Worm (Caenorhabditis elegans) whole organism, L4 larva: ENCODE results near the gene F15D4.5.

Experiments
- F37D6.2 ChIP-seq: sonication (generic microtip); optimal IDR thresholded peaks from 2 replicates; lab custom pipeline; 2016; ENCODE audit warnings: mild to moderate bottlenecking, missing genetic modification characterization, missing compliant biosample characterization
- F44E2.7 ChIP-seq: fragments of 200-800 bp; sonication (Bioruptor generic); IDR thresholded peaks from 2 replicates; pipeline ENCODE4 v2.1.2; 2022; ENCODE audit warnings: missing genetic modification characterization, missing compliant biosample characterization
- F49E8.2 ChIP-seq: sonication (generic microtip); optimal IDR thresholded peaks from 2 replicates; lab custom pipeline; 2016; ENCODE audit warnings: missing compliant biosample characterization, mild to moderate bottlenecking, missing genetic modification characterization, borderline replicate concordance
- T20F7.1 ChIP-seq: fragments of 200-800 bp; sonication (Bioruptor generic); optimal IDR thresholded peaks from 2 replicates; lab custom pipeline; 2018; ENCODE audit warnings: mild to moderate bottlenecking, missing genetic modification characterization, missing compliant biosample characterization
- arid-1 ChIP-seq: fragments of 200-800 bp; sonication (Bioruptor generic); conservative IDR thresholded peaks from 2 replicates; pipeline ENCODE4 v1.3.6; 2022; ENCODE audit warnings: missing genetic modification reagents, missing genetic modification characterization, missing compliant biosample characterization
- ceh-82 ChIP-seq: sonication (generic microtip); optimal IDR thresholded peaks from 2 replicates; lab custom pipeline; 2017; ENCODE audit warnings: missing biosample characterization, missing genetic modification characterization
- ces-1 ChIP-seq: fragments of 150-350 bp; sonication (generic microtip); optimal IDR thresholded peaks from 4 replicates; lab custom pipeline; 2014; ENCODE audit warnings: missing biosample characterization, missing genetic modification reagents, missing genetic modification characterization
- daf-16 ChIP-seq, 3 experiments: sonication (generic microtip); optimal IDR thresholded peaks; 2 replicates each; lab custom pipeline; 2016 to 2017; ENCODE audit warnings: missing genetic modification characterization in 3 of 3, missing genetic modification reagents in 3 of 3, mild to moderate bottlenecking in 2 of 3, missing compliant biosample characterization in 2 of 3, missing biosample characterization in 1 of 3, moderate library complexity in 1 of 3
- dmd-8 ChIP-seq: fragments of 200-800 bp; sonication (Bioruptor generic); IDR thresholded peaks from 2 replicates; pipeline ENCODE4 v1.3.6; 2022; ENCODE audit warnings: missing genetic modification characterization, missing compliant biosample characterization
- duxl-1 ChIP-seq: sonication (generic microtip); optimal IDR thresholded peaks from 2 replicates; lab custom pipeline; 2016; ENCODE audit warnings: mild to moderate bottlenecking, missing genetic modification characterization, moderate library complexity, missing compliant biosample characterization; ENCODE audit not compliant: poor library complexity
- dve-1 ChIP-seq: sonication (generic microtip); optimal IDR thresholded peaks from 2 replicates; lab custom pipeline; 2017; ENCODE audit warnings: antibody characterized with exemption, mild to moderate bottlenecking, missing genetic modification characterization, missing compliant biosample characterization; ENCODE audit not compliant: insufficient read depth
- egl-27 ChIP-seq: sonication (generic microtip); optimal IDR thresholded peaks from 3 replicates; lab custom pipeline; 2017; ENCODE audit warnings: missing biosample characterization, missing genetic modification reagents, missing genetic modification characterization
- fkh-10 ChIP-seq: fragments of 150-350 bp; optimal IDR thresholded peaks from 2 replicates; lab custom pipeline; 2014; ENCODE audit warnings: missing biosample characterization, missing genetic modification reagents, missing genetic modification characterization
- hlh-30 ChIP-seq: sonication (generic microtip); optimal IDR thresholded peaks from 2 replicates; lab custom pipeline; 2017; ENCODE audit warnings: antibody characterized with exemption, mild to moderate bottlenecking, missing genetic modification characterization, missing compliant biosample characterization; ENCODE audit not compliant: insufficient read depth
- lin-13 ChIP-seq: fragments of 150-350 bp; optimal IDR thresholded peaks from 2 replicates; lab custom pipeline; 2014; ENCODE audit warnings: missing biosample characterization, missing genetic modification reagents, missing genetic modification characterization
- lsy-2 ChIP-seq, 2 experiments: fragments of 150-350 bp in 1 of 2; sonication (generic microtip) in 1 of 2; optimal IDR thresholded peaks; 2 replicates each; lab custom pipeline; 2014 to 2017; ENCODE audit warnings: missing biosample characterization in 2 of 2, missing genetic modification characterization in 2 of 2
- mxl-2 ChIP-seq: fragments of 200-800 bp; sonication (Bioruptor generic); conservative IDR thresholded peaks from 2 replicates; pipeline ENCODE4 v1.3.6; 2022; ENCODE audit warnings: missing genetic modification reagents, missing genetic modification characterization, missing compliant biosample characterization
- nhr-10 ChIP-seq: fragments of 150-350 bp; optimal IDR thresholded peaks from 2 replicates; lab custom pipeline; 2014; ENCODE audit warnings: missing biosample characterization, missing genetic modification characterization
- nhr-102 ChIP-seq: sonication (generic microtip); optimal IDR thresholded peaks from 2 replicates; lab custom pipeline; 2016; ENCODE audit warnings: mild to moderate bottlenecking, missing genetic modification characterization, moderate library complexity, missing compliant biosample characterization
- nhr-11 ChIP-seq: fragments of 150-350 bp; optimal IDR thresholded peaks from 2 replicates; lab custom pipeline; 2014; ENCODE audit warnings: missing biosample characterization, missing genetic modification characterization
- nhr-25 ChIP-seq: sonication (generic microtip); optimal IDR thresholded peaks from 2 replicates; lab custom pipeline; 2017; ENCODE audit warnings: missing genetic modification characterization, mild to moderate bottlenecking, missing compliant biosample characterization, antibody characterized with exemption, moderate library complexity, borderline replicate concordance; ENCODE audit not compliant: insufficient read depth
- nhr-48 ChIP-seq: sonication (generic microtip); optimal IDR thresholded peaks from 2 replicates; lab custom pipeline; 2016; ENCODE audit warnings: mild to moderate bottlenecking, missing genetic modification characterization, missing compliant biosample characterization
- nhr-76 ChIP-seq: fragments of 150-350 bp; optimal IDR thresholded peaks from 2 replicates; lab custom pipeline; 2014; ENCODE audit warnings: missing biosample characterization, missing genetic modification characterization
- pha-4 ChIP-seq, 2 experiments: fragments of 150-350 bp in 1 of 2; fragments of 200-800 bp in 1 of 2; sonication (Bioruptor generic) in 1 of 2; IDR thresholded peaks in 1 of 2; optimal IDR thresholded peaks in 1 of 2; 2 replicates each; pipeline versions ENCODE4 v1.3.6 to Lab custom; 2014 to 2022; ENCODE audit warnings: missing genetic modification characterization in 2 of 2, missing genetic modification reagents in 2 of 2, missing biosample characterization in 1 of 2, missing compliant biosample characterization in 1 of 2
- rbr-2 ChIP-seq: sonication (generic microtip); optimal IDR thresholded peaks from 2 replicates; lab custom pipeline; 2016; ENCODE audit warnings: missing genotype, missing genetic modification characterization, missing compliant biosample characterization
- set-16 ChIP-seq: fragments of 200-800 bp; sonication (Bioruptor generic); IDR thresholded peaks from 2 replicates; pipeline ENCODE4 v1.3.6; 2022; ENCODE audit warnings: missing genetic modification reagents, missing genetic modification characterization, missing compliant biosample characterization
- snpc-4 ChIP-seq: fragments of 150-350 bp; optimal IDR thresholded peaks from 2 replicates; lab custom pipeline; 2014; ENCODE audit warnings: missing biosample characterization, missing genetic modification characterization
- spr-3 ChIP-seq: fragments of 200-800 bp; sonication (Bioruptor generic); optimal IDR thresholded peaks from 2 replicates; lab custom pipeline; 2018; ENCODE audit warnings: mild to moderate bottlenecking, missing genetic modification characterization, missing compliant biosample characterization
- unc-130 ChIP-seq: sonication (generic microtip); optimal IDR thresholded peaks from 2 replicates; lab custom pipeline; 2016; ENCODE audit warnings: missing genetic modification reagents, missing genetic modification characterization, missing compliant biosample characterization
- unc-39 ChIP-seq: sonication (generic microtip); optimal IDR thresholded peaks from 2 replicates; lab custom pipeline; 2017; ENCODE audit warnings: missing biosample characterization, missing genetic modification characterization
- vab-7 ChIP-seq: fragments of 200-800 bp; sonication (Bioruptor generic); IDR thresholded peaks from 2 replicates; pipeline ENCODE4 v1.3.6; 2022; ENCODE audit warnings: missing genetic modification reagents, missing genetic modification characterization, missing compliant biosample characterization
- zfp-3 ChIP-seq: fragments of 200-800 bp; sonication (Bioruptor generic); conservative IDR thresholded peaks from 2 replicates; pipeline ENCODE4 v1.3.6; 2022; ENCODE audit warnings: missing genetic modification reagents, missing genetic modification characterization, missing compliant biosample characterization

Gene F15D4.5

ce11 chrII:13237829-13238404, 7.3 kb upstream of the F15D4.5 start, which contains the start of gene romo-1 (continued):
- TF ChIP-seq pha-4 (GFP tag; IDR thresholded peaks at IDR 0.05; lab: Robert Waterston, UW) (no peak), pha-4 (tag; optimal IDR thresholded peaks at IDR 0.05; lab: Kevin White, UChicago) (peak; percentile 65), duxl-1 (tag; lab: Kevin White, UChicago) (peak; percentile 15), nhr-11 (tag; lab: Kevin White, UChicago) (peak; percentile 10), daf-16 (GFP tag; optimal IDR thresholded peaks at IDR 0.05; lab: Kevin White, UChicago) (peak in 1 of 2 experiments; percentile 36), daf-16 (tag; optimal IDR thresholded peaks at IDR 0.05; lab: Kevin White, UChicago) (peak; percentile 53), F37D6.2 (tag; lab: Kevin White, UChicago) (peak; percentile 19), nhr-76 (no peak), fkh-10 (GFP tag; lab: Kevin White, UChicago) (peak; percentile 6), snpc-4 (tag; lab: Kevin White, UChicago) (no peak), rbr-2 (peak; percentile 62), T20F7.1 (GFP tag; lab: Kevin White, UChicago) (no peak), dve-1 (tag; lab: Kevin White, UChicago) (no peak), ceh-82 (no peak), nhr-102 (tag; lab: Kevin White, UChicago) (peak; percentile 50), nhr-48 (tag; lab: Kevin White, UChicago) (peak; percentile 6), F44E2.7 (GFP tag; lab: Robert Waterston, UW) (no peak), hlh-30 (no peak), F49E8.2 (tag; lab: Kevin White, UChicago) (no peak), egl-27 (tag; lab: Kevin White, UChicago) (no peak), ces-1 (GFP tag; lab: Kevin White, UChicago) (peak; percentile 31), mxl-2 (GFP tag; lab: Robert Waterston, UW) (no peak), nhr-10 (tag; lab: Kevin White, UChicago) (no peak)

- peak; percentile 74 for TF ChIP-seq set-16 (GFP tag; lab: Robert Waterston, UW)
- no peak for TF ChIP-seq spr-3 (GFP tag; lab: Kevin White, UChicago)
These were observed 5.6 kb upstream of the F15D4.5 start for ce11 chrII:13239593-13239992.

- TF ChIP-seq nhr-48 (tag; lab: Kevin White, UChicago) = no peak
- TF ChIP-seq dmd-8 (GFP tag; lab: Robert Waterston, UW) = no peak
- TF ChIP-seq arid-1 (GFP tag; lab: Robert Waterston, UW) = no peak
- no peak for TF ChIP-seq nhr-76
- no peak for TF ChIP-seq nhr-11 (tag; lab: Kevin White, UChicago)
These were observed 2.2 kb upstream of the F15D4.5 start, which contains the start of gene F15D4.4 for ce11 chrII:13243021-13243420. Gene F15D4.4, minus strand, starts transcription at chrII:13243121.

- TF ChIP-seq zfp-3 (GFP tag; lab: Robert Waterston, UW) (no peak), vab-7 (GFP tag; lab: Robert Waterston, UW) (no peak), unc-130 (GFP tag; lab: Kevin White, UChicago) (no peak), lin-13 (GFP tag; lab: Kevin White, UChicago) (no peak), fkh-10 (GFP tag; lab: Kevin White, UChicago) (no peak), hlh-30 (no peak), nhr-76 (no peak), lsy-2 (tag; optimal IDR thresholded peaks at IDR 0.05; lab: Kevin White, UChicago) (no peak), nhr-25 (no peak), nhr-102 (tag; lab: Kevin White, UChicago) (no peak), unc-39 (tag; lab: Kevin White, UChicago) (no peak)
These were observed 3.7 kb downstream of the F15D4.5 start, which contains the start of gene F15D4.6 for ce11 chrII:13248886-13249285. Gene F15D4.6, plus strand, starts transcription at chrII:13249186.
